Fruit fly (Drosophila melanogaster) whole organism, embryonic: ENCODE measurements around the gene CG18281.

Experiments
- Adf1 ChIP-seq: fragments of 200-800 bp; sonication (Bioruptor generic); IDR thresholded peaks from 2 replicates; pipeline ENCODE4 v1.3.6; 2022; ENCODE audit warnings: missing biosample characterization, missing genetic modification characterization
- B-H1 ChIP-seq: fragments of 200-800 bp; sonication (Bioruptor generic); IDR thresholded peaks from 3 replicates; pipeline ENCODE4 v1.3.6; 2022; ENCODE audit warnings: missing biosample characterization, missing genetic modification characterization
- Bteb2 ChIP-seq: fragments of 200-800 bp; sonication (Bioruptor generic); optimal IDR thresholded peaks from 2 replicates; lab custom pipeline; 2016; ENCODE audit warnings: missing biosample characterization, missing genetic modification characterization
- CG10565 ChIP-seq: fragments of 200-800 bp; sonication (Bioruptor generic); optimal IDR thresholded peaks from 3 replicates; lab custom pipeline; 2016; ENCODE audit warnings: missing biosample characterization, mild to moderate bottlenecking, missing genetic modification characterization
- CG10959 ChIP-seq: fragments of 200-800 bp; sonication (Bioruptor generic); IDR thresholded peaks from 2 replicates; pipeline ENCODE4 v1.3.6; 2022; ENCODE audit warnings: missing biosample characterization, missing genetic modification characterization
- CG10979 ChIP-seq: fragments of 200-800 bp; sonication (Bioruptor generic); optimal IDR thresholded peaks from 2 replicates; lab custom pipeline; 2018; ENCODE audit warnings: missing biosample characterization, mild to moderate bottlenecking, missing genetic modification characterization, moderate library complexity
- CG11456 ChIP-seq: fragments of 200-800 bp; sonication (Bioruptor generic); IDR thresholded peaks from 3 replicates; pipeline ENCODE4 v1.3.6; 2022; ENCODE audit warnings: missing biosample characterization, missing genetic modification characterization
- CG13424 ChIP-seq: fragments of 200-800 bp; sonication (Bioruptor generic); optimal IDR thresholded peaks from 2 replicates; lab custom pipeline; 2019; ENCODE audit warnings: missing biosample characterization, mild to moderate bottlenecking, missing genetic modification characterization, moderate library complexity
- CG14050 ChIP-seq: fragments of 200-800 bp; sonication (Bioruptor generic); IDR thresholded peaks from 3 replicates; pipeline ENCODE4 v1.3.6; 2022; ENCODE audit warnings: missing biosample characterization, missing genetic modification characterization
- CG15269 ChIP-seq: fragments of 200-800 bp; sonication (Bioruptor generic); optimal IDR thresholded peaks from 2 replicates; lab custom pipeline; 2018; ENCODE audit warnings: missing biosample characterization, mild to moderate bottlenecking, missing genetic modification characterization, moderate library complexity
- CG1647 ChIP-seq: fragments of 200-800 bp; sonication (Bioruptor generic); optimal IDR thresholded peaks from 3 replicates; lab custom pipeline; 2016; ENCODE audit warnings: missing biosample characterization, missing genetic modification characterization
- CG16813 ChIP-seq: fragments of 200-800 bp; sonication (Bioruptor generic); IDR thresholded peaks from 3 replicates; pipeline ENCODE4 v1.3.6; 2022; ENCODE audit warnings: missing biosample characterization, missing genetic modification characterization; ENCODE audit not compliant: partially characterized antibody
- CG17328 ChIP-seq: fragments of 200-800 bp; sonication (Bioruptor generic); IDR thresholded peaks from 2 replicates; pipeline ENCODE4 v1.3.6; 2022; ENCODE audit warnings: missing biosample characterization, missing genetic modification characterization
- CG18262 ChIP-seq: fragments of 200-800 bp; optimal IDR thresholded peaks from 3 replicates; lab custom pipeline; 2019; ENCODE audit warnings: missing biosample characterization, mild to moderate bottlenecking, missing genetic modification characterization, moderate library complexity
- CG2199 ChIP-seq: fragments of 200-800 bp; sonication (Bioruptor generic); IDR thresholded peaks from 3 replicates; pipeline ENCODE4 v1.3.6; 2022; ENCODE audit warnings: missing biosample characterization, missing genetic modification characterization
- CG2678 ChIP-seq: fragments of 200-800 bp; sonication (Bioruptor generic); optimal IDR thresholded peaks from 3 replicates; lab custom pipeline; 2019; ENCODE audit warnings: missing biosample characterization, mild to moderate bottlenecking, missing genetic modification characterization, moderate library complexity
- CG2875 ChIP-seq: fragments of 200-800 bp; sonication (Bioruptor generic); optimal IDR thresholded peaks from 2 replicates; lab custom pipeline; 2017; ENCODE audit warnings: missing biosample characterization, mild to moderate bottlenecking, missing genetic modification characterization, missing genetic modification reagents
- CG4328 ChIP-seq: fragments of 200-800 bp; sonication (Bioruptor generic); optimal IDR thresholded peaks from 3 replicates; lab custom pipeline; 2017; ENCODE audit warnings: missing biosample characterization, missing genetic modification reagents, missing genetic modification characterization
- CG4404 ChIP-seq: fragments of 200-800 bp; sonication (Bioruptor generic); IDR thresholded peaks from 2 replicates; pipeline ENCODE4 v1.3.6; 2022; ENCODE audit warnings: missing biosample characterization, missing genetic modification characterization
- CG4424 ChIP-seq: fragments of 200-800 bp; sonication (Bioruptor generic); optimal IDR thresholded peaks from 3 replicates; lab custom pipeline; 2016; ENCODE audit warnings: missing biosample characterization, missing genetic modification characterization
- CG4854 ChIP-seq: fragments of 200-800 bp; sonication (Bioruptor generic); optimal IDR thresholded peaks from 2 replicates; lab custom pipeline; 2016; ENCODE audit warnings: missing biosample characterization, missing genetic modification characterization, inconsistent platforms
- CG6254 ChIP-seq: fragments of 200-800 bp; sonication (Bioruptor generic); optimal IDR thresholded peaks from 3 replicates; lab custom pipeline; 2017; ENCODE audit warnings: mild to moderate bottlenecking, missing biosample characterization, missing genetic modification reagents, missing genetic modification characterization
- CG6272 ChIP-seq: fragments of 200-800 bp; sonication (Bioruptor generic); IDR thresholded peaks from 2 replicates; pipeline ENCODE4 v1.3.6; 2022; ENCODE audit warnings: missing biosample characterization, missing genetic modification characterization
- CG6654 ChIP-seq: fragments of 200-800 bp; sonication (Bioruptor generic); optimal IDR thresholded peaks from 2 replicates; lab custom pipeline; 2017; ENCODE audit warnings: missing biosample characterization, mild to moderate bottlenecking, missing genetic modification characterization
- CG8765 ChIP-seq: fragments of 200-800 bp; sonication (Bioruptor generic); IDR thresholded peaks from 2 replicates; pipeline ENCODE4 v1.3.6; 2022; ENCODE audit warnings: missing biosample characterization, missing genetic modification characterization
- CG8944 ChIP-seq: fragments of 200-800 bp; sonication (Bioruptor generic); optimal IDR thresholded peaks from 3 replicates; lab custom pipeline; 2016; ENCODE audit warnings: missing biosample characterization, missing genetic modification characterization
- CG9437 ChIP-seq: fragments of 200-800 bp; sonication (Bioruptor generic); optimal IDR thresholded peaks from 2 replicates; lab custom pipeline; 2018; ENCODE audit warnings: missing biosample characterization, mild to moderate bottlenecking, missing genetic modification characterization
- Dfd ChIP-seq, 2 experiments: fragments of >200 bp; optimal IDR thresholded peaks; 2 replicates each; lab custom pipeline; 2017; ENCODE audit warnings: missing biosample characterization in 2 of 2, missing genetic modification characterization in 2 of 2
- H2.0 ChIP-seq: fragments of 200-800 bp; sonication (Bioruptor generic); IDR thresholded peaks from 2 replicates; pipeline ENCODE4 v1.3.6; 2022; ENCODE audit warnings: missing biosample characterization, missing genetic modification characterization
- HLH4C ChIP-seq: fragments of 200-800 bp; sonication (Bioruptor generic); IDR thresholded peaks from 3 replicates; pipeline ENCODE4 v1.3.6; 2022; ENCODE audit warnings: missing biosample characterization, missing genetic modification characterization; ENCODE audit not compliant: partially characterized antibody
- Hsf ChIP-seq: fragments of 200-800 bp; sonication (Bioruptor generic); optimal IDR thresholded peaks from 3 replicates; lab custom pipeline; 2016; ENCODE audit warnings: missing biosample characterization, missing genetic modification characterization
- Neu2 ChIP-seq: fragments of 200-800 bp; sonication (Bioruptor generic); optimal IDR thresholded peaks from 3 replicates; lab custom pipeline; 2016; ENCODE audit warnings: missing biosample characterization, missing genetic modification characterization, borderline replicate concordance
- Nf-YB ChIP-seq: fragments of 200-800 bp; sonication (Bioruptor generic); optimal IDR thresholded peaks from 3 replicates; lab custom pipeline; 2019; ENCODE audit warnings: missing biosample characterization, mild to moderate bottlenecking, missing genetic modification characterization, moderate library complexity
- Oli ChIP-seq: fragments of 200-800 bp; sonication (Bioruptor generic); optimal IDR thresholded peaks from 2 replicates; lab custom pipeline; 2018; ENCODE audit warnings: missing biosample characterization, mild to moderate bottlenecking, missing genetic modification characterization, moderate library complexity
- PHDP ChIP-seq: fragments of 200-800 bp; sonication (Bioruptor generic); optimal IDR thresholded peaks from 3 replicates; lab custom pipeline; 2018; ENCODE audit warnings: missing biosample characterization, mild to moderate bottlenecking, missing genetic modification characterization, moderate library complexity
- Sin3A ChIP-seq: fragments of >200 bp; optimal IDR thresholded peaks from 2 replicates; lab custom pipeline; 2018
- dpn ChIP-seq, 2 experiments: fragments of 200-800 bp; sonication (Bioruptor generic); optimal IDR thresholded peaks; 3 replicates each; lab custom pipeline; 2016; ENCODE audit warnings: missing biosample characterization in 2 of 2, missing genetic modification characterization in 2 of 2
- eve ChIP-seq, 2 experiments: fragments of >200 bp; optimal IDR thresholded peaks; 2 replicates each; lab custom pipeline; 2017; ENCODE audit warnings: missing biosample characterization in 2 of 2, missing genetic modification characterization in 2 of 2
- ewg ChIP-seq: fragments of 200-800 bp; sonication (Bioruptor generic); optimal IDR thresholded peaks from 3 replicates; lab custom pipeline; 2017; ENCODE audit warnings: mild to moderate bottlenecking, missing biosample characterization, missing genetic modification reagents, missing genetic modification characterization
- eyg ChIP-seq: fragments of 200-800 bp; sonication (Bioruptor generic); optimal IDR thresholded peaks from 3 replicates; lab custom pipeline; 2016; ENCODE audit warnings: missing biosample characterization, missing genetic modification characterization
- fd64A ChIP-seq: fragments of 200-800 bp; sonication (Bioruptor generic); optimal IDR thresholded peaks from 3 replicates; lab custom pipeline; 2018; ENCODE audit warnings: missing biosample characterization, mild to moderate bottlenecking, missing genetic modification characterization
- fru ChIP-seq: fragments of >200 bp; optimal IDR thresholded peaks from 2 replicates; lab custom pipeline; 2017
- hbn ChIP-seq: fragments of 200-800 bp; sonication (Bioruptor generic); IDR thresholded peaks from 2 replicates; pipeline ENCODE4 v1.3.6; 2022; ENCODE audit warnings: missing biosample characterization, missing genetic modification characterization; ENCODE audit not compliant: partially characterized antibody
- ken ChIP-seq: fragments of 200-800 bp; sonication (Bioruptor generic); IDR thresholded peaks from 3 replicates; pipeline ENCODE4 v1.3.6; 2022; ENCODE audit warnings: missing biosample characterization, missing genetic modification characterization
- mld ChIP-seq: fragments of 200-800 bp; sonication (Bioruptor generic); IDR thresholded peaks from 3 replicates; pipeline ENCODE4 v1.3.6; 2022; ENCODE audit warnings: missing biosample characterization, missing genetic modification characterization; ENCODE audit not compliant: partially characterized antibody
- otp ChIP-seq: fragments of 200-800 bp; sonication (Bioruptor generic); IDR thresholded peaks from 3 replicates; pipeline ENCODE4, ENCODE4 v1.3.6; 2022; ENCODE audit warnings: missing biosample characterization, missing genetic modification characterization
- pho ChIP-seq: fragments of 200-800 bp; sonication (Bioruptor generic); optimal IDR thresholded peaks from 2 replicates; lab custom pipeline; 2016; ENCODE audit warnings: missing biosample characterization, missing genetic modification characterization
- pita ChIP-seq: fragments of 200-800 bp; sonication (Bioruptor generic); optimal IDR thresholded peaks from 2 replicates; lab custom pipeline; 2017; ENCODE audit warnings: missing biosample characterization, mild to moderate bottlenecking, missing genetic modification characterization
- run ChIP-seq: fragments of 200-800 bp; sonication (Bioruptor generic); optimal IDR thresholded peaks from 3 replicates; lab custom pipeline; 2018; ENCODE audit warnings: missing biosample characterization, mild to moderate bottlenecking, missing genetic modification characterization
- stc ChIP-seq: fragments of 200-800 bp; sonication (Bioruptor generic); IDR thresholded peaks from 2 replicates; pipeline ENCODE4 v1.3.6; 2022; ENCODE audit warnings: missing biosample characterization, missing genetic modification characterization
- tin ChIP-seq: fragments of 200-800 bp; sonication (Bioruptor generic); optimal IDR thresholded peaks from 3 replicates; lab custom pipeline; 2016; ENCODE audit warnings: missing biosample characterization, missing genetic modification characterization

CG18281 gene

DNA sequence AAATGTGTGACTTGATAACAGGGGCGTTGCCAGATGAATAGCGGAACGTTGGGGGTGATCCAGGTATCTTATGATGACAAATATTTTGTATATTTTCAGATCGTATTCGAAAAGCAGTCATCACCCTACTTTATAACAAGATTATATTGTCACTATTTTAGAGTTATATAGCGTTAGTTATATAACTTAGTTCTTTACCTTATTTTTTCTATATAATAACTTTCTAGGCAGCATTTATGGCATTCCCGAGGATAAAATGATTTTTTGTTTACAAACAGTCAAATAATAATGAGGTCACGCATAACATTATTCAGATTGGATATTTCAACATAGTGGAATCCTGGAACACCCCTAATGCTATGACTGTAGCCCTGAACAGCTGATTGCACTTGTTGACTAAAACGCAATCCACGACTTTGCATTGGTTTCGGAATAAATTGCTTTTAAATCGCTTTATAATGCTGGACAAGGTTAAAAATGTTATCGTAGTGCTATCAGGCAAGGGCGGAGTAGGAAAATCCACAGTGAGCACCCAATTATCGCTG is 26.6 kb downstream of the CG18281 start, which contains the start of gene Nubp2 (continued):
- TF ChIP-seq Neu2 (GFP tag; lab: Kevin White, UChicago) (peak; percentile 65), Adf1 (peak; percentile 78), CG6654 (GFP tag; lab: Kevin White, UChicago) (peak; percentile 84), hbn (no peak), CG4424 (peak; percentile 96), run (tag; lab: Kevin White, UChicago) (peak; percentile 84), H2.0 (GFP tag; lab: Robert Waterston, UW) (peak; percentile 90), Dfd (GFP tag; optimal IDR thresholded peaks at IDR 0.05; lab: Kevin White, UChicago) (no peak), CG18262 (tag; lab: Kevin White, UChicago) (peak; percentile 96), eyg (GFP tag; lab: Kevin White, UChicago) (peak; percentile 80), Hsf (GFP tag; lab: Kevin White, UChicago) (peak; percentile 98), CG16813 (GFP tag; lab: Robert Waterston, UW) (no peak; the same call in 2 of the 3 replicates), PHDP (tag; lab: Kevin White, UChicago) (peak; percentile 96), otp (GFP tag; lab: Robert Waterston, UW) (peak; percentile 83), CG13424 (tag; lab: Kevin White, UChicago) (peak; percentile 98), B-H1 (peak; percentile 77), CG4854 (GFP tag; lab: Kevin White, UChicago) (peak; percentile 87), fd64A (GFP tag; lab: Kevin White, UChicago) (peak; percentile 47), mld (no peak), CG11456 (GFP tag; lab: Robert Waterston, UW) (peak; percentile 91), CG8944 (GFP tag; lab: Kevin White, UChicago) (peak; percentile 92), Nf-YB (GFP tag; lab: Kevin White, UChicago) (peak; percentile 90), CG8765 (GFP tag; lab: Robert Waterston, UW) (peak; percentile 88), CG15269 (tag; lab: Kevin White, UChicago) (peak; percentile 96), CG6254 (GFP tag; lab: Kevin White, UChicago) (peak; percentile 83), CG4328 (GFP tag; lab: Kevin White, UChicago) (peak; percentile 94), Bteb2 (peak; percentile 94), HLH4C (no peak), CG10979 (tag; lab: Kevin White, UChicago) (peak; percentile 94), Oli (tag; lab: Kevin White, UChicago) (peak; percentile 95), pho (peak; percentile 95), CG4404 (GFP tag; lab: Robert Waterston, UW) (peak; percentile 96), CG10565 (GFP tag; lab: Kevin White, UChicago) (peak; percentile 78), stc (peak; percentile 89), CG2199 (GFP tag; lab: Robert Waterston, UW) (no peak), CG2875 (GFP tag; lab: Kevin White, UChicago) (peak; percentile 76), ewg (GFP tag; lab: Kevin White, UChicago) (peak; percentile 90), CG17328 (GFP tag; lab: Robert Waterston, UW) (peak; percentile 81), CG6272 (GFP tag; lab: Robert Waterston, UW) (peak; percentile 92), CG9437 (GFP tag; lab: Kevin White, UChicago) (peak; percentile 90), CG1647 (peak; percentile 92), ken (GFP tag; lab: Robert Waterston, UW) (peak; percentile 92), eve (GFP tag; optimal IDR thresholded peaks at IDR 0.05; lab: Kevin White, UChicago) (peak; percentile 79 to 97), CG10959 (GFP tag; lab: Robert Waterston, UW) (peak; percentile 86), fru (no peak), CG14050 (GFP tag; lab: Robert Waterston, UW) (peak; percentile 88), tin (peak; percentile 97), dpn (GFP tag; optimal IDR thresholded peaks at IDR 0.05; lab: Kevin White, UChicago) (peak; percentile 96 to 97), pita (no peak), Sin3A (peak; percentile 83), CG2678 (tag; lab: Kevin White, UChicago) (peak; percentile 97)
